Fruit fly (Drosophila melanogaster) S2 (cell line): ENCODE measurements around the gene CG14362.

Source experiments
- CG8478 ChIP-seq: fragments of >200 bp; optimal IDR thresholded peaks from 2 replicates; lab custom pipeline; 2018
- CTCF ChIP-seq, 2 experiments: fragments of >200 bp; optimal IDR thresholded peaks; 2 replicates each; lab custom pipeline; 2018

dm6 chr3R:13872161-13872560 lies 16.9 kb upstream of the CG14362 start:
- TF ChIP-seq CTCF (optimal IDR thresholded peaks at IDR 0.05; lab: Kevin White, UChicago) (peak; percentile 64 to 70), CG8478 (lab: Kevin White, UChicago) (no peak)
